Worm (Caenorhabditis elegans) whole organism, L4 larva: ENCODE data around the gene slcf-2.

Experiments used
- Y105C5A.15 ChIP-seq: fragments of 200-800 bp; sonication (Bioruptor generic); IDR thresholded peaks from 2 replicates; pipeline ENCODE4 v1.3.6; 2022; ENCODE audit warnings: missing genetic modification characterization, missing compliant biosample characterization
- daf-16 ChIP-seq, 3 experiments: sonication (generic microtip); optimal IDR thresholded peaks; 2 replicates each; lab custom pipeline; 2016 to 2017; ENCODE audit warnings: missing genetic modification characterization in 3 of 3, missing genetic modification reagents in 3 of 3, mild to moderate bottlenecking in 2 of 3, missing compliant biosample characterization in 2 of 3, missing biosample characterization in 1 of 3, moderate library complexity in 1 of 3
- mes-2 ChIP-seq: sonication (generic microtip); optimal IDR thresholded peaks from 2 replicates; lab custom pipeline; 2016; ENCODE audit warnings: missing genotype, mild to moderate bottlenecking, missing genetic modification characterization, missing compliant biosample characterization; ENCODE audit not compliant: poor library complexity, severe bottlenecking
- nhr-111 ChIP-seq: fragments of 200-800 bp; sonication (Bioruptor generic); optimal IDR thresholded peaks from 2 replicates; lab custom pipeline; 2018; ENCODE audit warnings: mild to moderate bottlenecking, missing genetic modification characterization, missing compliant biosample characterization
- set-16 ChIP-seq: fragments of 200-800 bp; sonication (Bioruptor generic); IDR thresholded peaks from 2 replicates; pipeline ENCODE4 v1.3.6; 2022; ENCODE audit warnings: missing genetic modification reagents, missing genetic modification characterization, missing compliant biosample characterization
- vab-7 ChIP-seq: fragments of 200-800 bp; sonication (Bioruptor generic); IDR thresholded peaks from 2 replicates; pipeline ENCODE4 v1.3.6; 2022; ENCODE audit warnings: missing genetic modification reagents, missing genetic modification characterization, missing compliant biosample characterization
- zip-2 ChIP-seq: fragments of 150-350 bp; optimal IDR thresholded peaks from 2 replicates; lab custom pipeline; 2014; ENCODE audit warnings: missing biosample characterization, missing genetic modification characterization

Gene slcf-2

ce11 chrX:3446011-3446410 lies 52.3 kb downstream of the slcf-2 start, which contains the start of gene ZK813.1:
Gene ZK813.1, plus strand, starts transcription at chrX:3446311.
- TF ChIP-seq mes-2 (no peak), nhr-111 (GFP tag; lab: Kevin White, UChicago) (no peak), vab-7 (GFP tag; lab: Robert Waterston, UW) (no peak), daf-16 (GFP tag; optimal IDR thresholded peaks at IDR 0.05; lab: Kevin White, UChicago) (no peak), daf-16 (tag; optimal IDR thresholded peaks at IDR 0.05; lab: Kevin White, UChicago) (no peak), set-16 (GFP tag; lab: Robert Waterston, UW) (no peak), zip-2 (no peak), Y105C5A.15 (no peak)
